Fruit fly (Drosophila melanogaster) whole organism, embryonic: ENCODE results near the gene Hs6st.
A peak's percentile ranks its signal among the peaks of the same experiment; 100 is the strongest.

Source experiments
- CG10321 ChIP-seq: fragments of 200-800 bp; sonication (Bioruptor generic); IDR thresholded peaks from 2 replicates; pipeline ENCODE4 v1.3.6; 2022; ENCODE audit warnings: missing biosample characterization, missing genetic modification characterization
- CG11504 ChIP-seq: fragments of 200-800 bp; sonication (Bioruptor generic); optimal IDR thresholded peaks from 3 replicates; lab custom pipeline; 2019; ENCODE audit warnings: missing biosample characterization, mild to moderate bottlenecking, missing genetic modification characterization, moderate library complexity
- CG11723 ChIP-seq: fragments of 200-800 bp; sonication (Bioruptor generic); optimal IDR thresholded peaks from 2 replicates; lab custom pipeline; 2017; ENCODE audit warnings: missing biosample characterization, mild to moderate bottlenecking, missing genetic modification characterization
- CG12155 ChIP-seq: fragments of 200-800 bp; sonication (Bioruptor generic); optimal IDR thresholded peaks from 3 replicates; lab custom pipeline; 2016; ENCODE audit warnings: missing biosample characterization, missing genetic modification characterization
- CG12391 ChIP-seq: fragments of 200-800 bp; sonication (Bioruptor generic); optimal IDR thresholded peaks from 3 replicates; lab custom pipeline; 2018; ENCODE audit warnings: missing biosample characterization, mild to moderate bottlenecking, missing genetic modification characterization, moderate library complexity
- CG14441 ChIP-seq: fragments of 200-800 bp; sonication (Bioruptor generic); IDR thresholded peaks from 2 replicates; pipeline ENCODE4 v1.3.6; 2022; ENCODE audit warnings: missing biosample characterization, missing genetic modification characterization
- CG15696 ChIP-seq: fragments of 200-800 bp; sonication (Bioruptor generic); optimal IDR thresholded peaks from 2 replicates; lab custom pipeline; 2019; ENCODE audit warnings: missing biosample characterization, mild to moderate bottlenecking, missing genetic modification characterization, moderate library complexity
- CG16863 ChIP-seq: fragments of 200-800 bp; sonication (Bioruptor generic); optimal IDR thresholded peaks from 3 replicates; lab custom pipeline; 2016; ENCODE audit warnings: missing biosample characterization, missing genetic modification characterization
- CG17385 ChIP-seq: fragments of 200-800 bp; sonication (Bioruptor generic); optimal IDR thresholded peaks from 3 replicates; lab custom pipeline; 2018; ENCODE audit warnings: missing biosample characterization, mild to moderate bottlenecking, missing genetic modification characterization
- CG17612 ChIP-seq: fragments of 200-800 bp; sonication (Bioruptor generic); IDR thresholded peaks from 2 replicates; pipeline ENCODE4 v1.3.6; 2022; ENCODE audit warnings: missing biosample characterization, missing genetic modification characterization
- CG2875 ChIP-seq: fragments of 200-800 bp; sonication (Bioruptor generic); optimal IDR thresholded peaks from 2 replicates; lab custom pipeline; 2017; ENCODE audit warnings: missing biosample characterization, mild to moderate bottlenecking, missing genetic modification characterization, missing genetic modification reagents
- CG3407 ChIP-seq: fragments of 200-800 bp; sonication (Bioruptor generic); optimal IDR thresholded peaks from 2 replicates; lab custom pipeline; 2018; ENCODE audit warnings: missing biosample characterization, mild to moderate bottlenecking, missing genetic modification characterization
- CG3847 ChIP-seq: fragments of 200-800 bp; sonication (Bioruptor generic); IDR thresholded peaks from 2 replicates; pipeline ENCODE4 v1.3.6; 2022; ENCODE audit warnings: missing biosample characterization, missing genetic modification characterization
- CG4854 ChIP-seq: fragments of 200-800 bp; sonication (Bioruptor generic); optimal IDR thresholded peaks from 2 replicates; lab custom pipeline; 2016; ENCODE audit warnings: missing biosample characterization, missing genetic modification characterization, inconsistent platforms
- CG6175 ChIP-seq: fragments of 200-800 bp; sonication (Bioruptor generic); IDR thresholded peaks from 3 replicates; pipeline ENCODE4 v1.3.6; 2022; ENCODE audit warnings: missing biosample characterization, missing genetic modification characterization
- CG6689 ChIP-seq: fragments of 200-800 bp; sonication (Bioruptor generic); IDR thresholded peaks from 2 replicates; pipeline ENCODE4 v1.3.6; 2022; ENCODE audit warnings: missing biosample characterization, missing genetic modification characterization
- CG7372 ChIP-seq: fragments of 200-800 bp; sonication (Bioruptor generic); IDR thresholded peaks from 2 replicates; pipeline ENCODE4 v1.3.6; 2022; ENCODE audit warnings: missing biosample characterization, missing genetic modification characterization
- CG8281 ChIP-seq: fragments of 200-800 bp; sonication (Bioruptor generic); optimal IDR thresholded peaks from 2 replicates; lab custom pipeline; 2018; ENCODE audit warnings: missing biosample characterization, mild to moderate bottlenecking, missing genetic modification characterization, moderate library complexity
- CG9437 ChIP-seq: fragments of 200-800 bp; sonication (Bioruptor generic); optimal IDR thresholded peaks from 2 replicates; lab custom pipeline; 2018; ENCODE audit warnings: missing biosample characterization, mild to moderate bottlenecking, missing genetic modification characterization
- CG9609 ChIP-seq: fragments of 200-800 bp; sonication (Bioruptor generic); optimal IDR thresholded peaks from 3 replicates; lab custom pipeline; 2016; ENCODE audit warnings: missing biosample characterization, missing genetic modification characterization
- CTCF ChIP-seq: fragments of 200-800 bp; sonication (Bioruptor generic); optimal IDR thresholded peaks from 2 replicates; lab custom pipeline; 2017; ENCODE audit warnings: missing biosample characterization, mild to moderate bottlenecking, missing genetic modification characterization, moderate library complexity
- CoRest ChIP-seq: fragments of 200-800 bp; sonication (Bioruptor generic); optimal IDR thresholded peaks from 3 replicates; lab custom pipeline; 2018; ENCODE audit warnings: missing biosample characterization, mild to moderate bottlenecking, missing genetic modification characterization, moderate library complexity
- D19B ChIP-seq: fragments of 200-800 bp; sonication (Bioruptor generic); optimal IDR thresholded peaks from 2 replicates; lab custom pipeline; 2017; ENCODE audit warnings: missing biosample characterization, mild to moderate bottlenecking, missing genetic modification characterization
- Dfd ChIP-seq, 2 experiments: fragments of >200 bp; optimal IDR thresholded peaks; 2 replicates each; lab custom pipeline; 2017; ENCODE audit warnings: missing biosample characterization in 2 of 2, missing genetic modification characterization in 2 of 2
- Drgx ChIP-seq: fragments of 200-800 bp; sonication (Bioruptor generic); IDR thresholded peaks from 2 replicates; pipeline ENCODE4 v1.3.6; 2022; ENCODE audit warnings: missing biosample characterization, missing genetic modification characterization
- Fer1 ChIP-seq: fragments of 200-800 bp; sonication (Bioruptor generic); optimal IDR thresholded peaks from 2 replicates; lab custom pipeline; 2017; ENCODE audit warnings: missing biosample characterization, mild to moderate bottlenecking, missing genetic modification characterization
- Lpt ChIP-seq: fragments of >200 bp; optimal IDR thresholded peaks from 2 replicates; lab custom pipeline; 2018; ENCODE audit warnings: missing biosample characterization, missing genetic modification characterization
- Meics ChIP-seq: fragments of 200-800 bp; sonication (Bioruptor generic); optimal IDR thresholded peaks from 2 replicates; lab custom pipeline; 2017; ENCODE audit warnings: missing biosample characterization, mild to moderate bottlenecking, missing genetic modification characterization
- Mrtf ChIP-seq: fragments of 200-800 bp; sonication (Bioruptor generic); IDR thresholded peaks from 3 replicates; pipeline ENCODE4 v1.3.6; 2022; ENCODE audit warnings: missing biosample characterization, missing genetic modification characterization
- Scr ChIP-seq: fragments of 200-800 bp; sonication (Bioruptor generic); IDR thresholded peaks from 2 replicates; pipeline ENCODE4 v1.3.6; 2022; ENCODE audit warnings: missing biosample characterization, missing genetic modification characterization; ENCODE audit not compliant: partially characterized antibody
- Sox102F ChIP-seq: fragments of 200-800 bp; sonication (Bioruptor generic); optimal IDR thresholded peaks from 2 replicates; lab custom pipeline; 2018; ENCODE audit warnings: missing biosample characterization, mild to moderate bottlenecking, missing genetic modification characterization, moderate library complexity
- Vsx1 ChIP-seq: fragments of 200-800 bp; sonication (Bioruptor generic); optimal IDR thresholded peaks from 2 replicates; lab custom pipeline; 2017; ENCODE audit warnings: missing biosample characterization, mild to moderate bottlenecking, missing genetic modification characterization, missing genetic modification reagents
- Xbp1 ChIP-seq: fragments of 200-800 bp; sonication (Bioruptor generic); optimal IDR thresholded peaks from 3 replicates; lab custom pipeline; 2016; ENCODE audit warnings: missing biosample characterization, mild to moderate bottlenecking, missing genetic modification characterization
- aop ChIP-seq: fragments of 200-800 bp; sonication (Bioruptor generic); IDR thresholded peaks from 2 replicates; pipeline ENCODE4 v1.3.6; 2022; ENCODE audit warnings: missing biosample characterization, missing genetic modification characterization
- az2 ChIP-seq: fragments of 200-800 bp; sonication (Bioruptor generic); optimal IDR thresholded peaks from 3 replicates; lab custom pipeline; 2016; ENCODE audit warnings: missing biosample characterization, missing genetic modification characterization
- dimm ChIP-seq: fragments of 200-800 bp; sonication (Bioruptor generic); IDR thresholded peaks from 2 replicates; pipeline ENCODE4 v1.3.6; 2022; ENCODE audit warnings: missing biosample characterization, missing genetic modification characterization
- esg ChIP-seq: fragments of 200-800 bp; sonication (Bioruptor generic); conservative IDR thresholded peaks from 2 replicates; pipeline ENCODE4 v1.3.6; 2022; ENCODE audit warnings: missing biosample characterization, missing genetic modification characterization
- fu2 ChIP-seq: fragments of 200-800 bp; sonication (Bioruptor generic); optimal IDR thresholded peaks from 2 replicates; lab custom pipeline; 2016; ENCODE audit warnings: missing biosample characterization, missing genetic modification characterization
- gfzf ChIP-seq: fragments of 200-800 bp; sonication (Bioruptor generic); optimal IDR thresholded peaks from 2 replicates; lab custom pipeline; 2016; ENCODE audit warnings: missing biosample characterization, mild to moderate bottlenecking, missing genetic modification characterization, moderate library complexity
- gsb-n ChIP-seq: fragments of 200-800 bp; sonication (Bioruptor generic); optimal IDR thresholded peaks from 3 replicates; lab custom pipeline; 2018; ENCODE audit warnings: missing biosample characterization, mild to moderate bottlenecking, missing genetic modification characterization
- ham ChIP-seq: fragments of 200-800 bp; sonication (Bioruptor generic); IDR thresholded peaks from 2 replicates; pipeline ENCODE4 v1.3.6; 2022; ENCODE audit warnings: missing biosample characterization, missing genetic modification characterization
- kah ChIP-seq: fragments of 200-800 bp; sonication (Bioruptor generic); optimal IDR thresholded peaks from 2 replicates; lab custom pipeline; 2018; ENCODE audit warnings: missing biosample characterization, mild to moderate bottlenecking, missing genetic modification characterization
- pho ChIP-seq: fragments of 200-800 bp; sonication (Bioruptor generic); optimal IDR thresholded peaks from 2 replicates; lab custom pipeline; 2016; ENCODE audit warnings: missing biosample characterization, missing genetic modification characterization
- pnt ChIP-seq: fragments of 200-800 bp; sonication (Bioruptor generic); optimal IDR thresholded peaks from 3 replicates; lab custom pipeline; 2016; ENCODE audit warnings: missing biosample characterization, missing genetic modification characterization
- psq ChIP-seq: fragments of 200-800 bp; sonication (Bioruptor generic); optimal IDR thresholded peaks from 2 replicates; lab custom pipeline; 2017; ENCODE audit warnings: missing biosample characterization, missing genetic modification characterization
- row ChIP-seq: fragments of 200-800 bp; sonication (Bioruptor generic); IDR thresholded peaks from 3 replicates; pipeline ENCODE4 v1.3.6; 2022; ENCODE audit warnings: missing biosample characterization, missing genetic modification characterization
- schlank ChIP-seq: fragments of 200-800 bp; sonication (Bioruptor generic); optimal IDR thresholded peaks from 2 replicates; lab custom pipeline; 2018; ENCODE audit warnings: missing biosample characterization, mild to moderate bottlenecking, missing genetic modification characterization
- tna ChIP-seq: fragments of 200-800 bp; sonication (Bioruptor generic); IDR thresholded peaks from 2 replicates; pipeline ENCODE4 v1.3.6; 2022; ENCODE audit warnings: missing biosample characterization, missing genetic modification characterization; ENCODE audit not compliant: partially characterized antibody
- twi ChIP-seq: fragments of 200-800 bp; optimal IDR thresholded peaks from 2 replicates; lab custom pipeline; 2019; ENCODE audit warnings: missing biosample characterization, mild to moderate bottlenecking, missing genetic modification characterization, moderate library complexity
- vfl ChIP-seq: fragments of 200-800 bp; sonication (Bioruptor generic); optimal IDR thresholded peaks from 2 replicates; lab custom pipeline; 2016; ENCODE audit warnings: missing biosample characterization, missing genetic modification characterization
- z ChIP-seq: fragments of 200-800 bp; sonication (Bioruptor generic); IDR thresholded peaks from 3 replicates; pipeline ENCODE4 v1.3.6; 2022; ENCODE audit warnings: missing biosample characterization, missing genetic modification characterization
- zfh1 ChIP-seq: fragments of 200-800 bp; sonication (Bioruptor generic); IDR thresholded peaks from 3 replicates; pipeline ENCODE4 v1.3.6; 2022; ENCODE audit warnings: missing biosample characterization, missing genetic modification characterization

Hs6st gene

dm6 chr3R:19999474-19999873 lies 8.8 kb downstream of the Hs6st start (continued):
- peak; percentile 89 for TF ChIP-seq CG15696 (tag; lab: Kevin White, UChicago)
- peak; percentile 77 for TF ChIP-seq az2 (GFP tag; lab: Kevin White, UChicago)
- TF ChIP-seq Drgx (GFP tag; lab: Robert Waterston, UW), result peak; percentile 88
- peak; percentile 84 for TF ChIP-seq CG6689
- peak; percentile 61 for TF ChIP-seq CG2875 (GFP tag; lab: Kevin White, UChicago)
- TF ChIP-seq CG12155 (GFP tag; lab: Kevin White, UChicago), result peak; percentile 66
- TF ChIP-seq dimm (GFP tag; lab: Robert Waterston, UW), result no peak
- TF ChIP-seq CG6175 (GFP tag; lab: Robert Waterston, UW), result 0 out of 3 replicates have a peak, but pooled peaks have one; percentile 15
- TF ChIP-seq gsb-n, result peak; percentile 90
- peak; percentile 92 for TF ChIP-seq row (GFP tag; lab: Robert Waterston, UW)
- peak; percentile 92 for TF ChIP-seq Sox102F (GFP tag; lab: Kevin White, UChicago)
- TF ChIP-seq Vsx1 (GFP tag; lab: Kevin White, UChicago), result peak; percentile 44
- no peak for TF ChIP-seq gfzf (GFP tag; lab: Kevin White, UChicago)
- no peak for TF ChIP-seq ham (GFP tag; lab: Robert Waterston, UW)
- TF ChIP-seq CG3847, result peak; percentile 64
- no peak for TF ChIP-seq Scr (GFP tag; lab: Robert Waterston, UW)
- TF ChIP-seq esg (GFP tag; lab: Robert Waterston, UW), result peak; percentile 78
- peak; percentile 78 for TF ChIP-seq CG7372
- TF ChIP-seq schlank, result peak; percentile 2
- TF ChIP-seq CG16863, result no peak
- no peak for TF ChIP-seq Lpt (GFP tag; lab: Kevin White, UChicago)
- TF ChIP-seq CG10321, result 0 out of 2 replicates have a peak, but pooled peaks have one; percentile 25
- TF ChIP-seq aop (GFP tag; lab: Robert Waterston, UW), result no peak
- peak; percentile 89 for TF ChIP-seq CoRest (tag; lab: Kevin White, UChicago)
- no peak for TF ChIP-seq CG17612
- peak; percentile 85 for TF ChIP-seq Fer1
- no peak for TF ChIP-seq tna (GFP tag; lab: Robert Waterston, UW)
- TF ChIP-seq Xbp1 (GFP tag; lab: Kevin White, UChicago), result peak; percentile 74
- TF ChIP-seq pho (GFP tag; lab: Kevin White, UChicago), result no peak
- TF ChIP-seq CG11723 (GFP tag; lab: Kevin White, UChicago), result peak; percentile 8
- no peak for TF ChIP-seq fu2 (GFP tag; lab: Kevin White, UChicago)
- TF ChIP-seq twi (tag; lab: Kevin White, UChicago), result peak; percentile 67
- peak; percentile 89 for TF ChIP-seq zfh1 (GFP tag; lab: Robert Waterston, UW)
- no peak for TF ChIP-seq CG9609 (GFP tag; lab: Kevin White, UChicago)
- TF ChIP-seq CG9437 (GFP tag; lab: Kevin White, UChicago), result peak; percentile 58
- no peak for TF ChIP-seq CG4854 (GFP tag; lab: Kevin White, UChicago)
- TF ChIP-seq CTCF (GFP tag; lab: Kevin White, UChicago), result no peak
- peak; percentile 91 for TF ChIP-seq D19B
- TF ChIP-seq CG3407 (GFP tag; lab: Kevin White, UChicago), result peak; percentile 67
- TF ChIP-seq Meics (GFP tag; lab: Kevin White, UChicago), result peak; percentile 78
- no peak for TF ChIP-seq z
- peak; percentile 39 for TF ChIP-seq kah (GFP tag; lab: Kevin White, UChicago)
- no peak for TF ChIP-seq pnt (GFP tag; lab: Kevin White, UChicago)
- TF ChIP-seq CG17385 (GFP tag; lab: Kevin White, UChicago), result peak; percentile 77
- TF ChIP-seq psq (GFP tag; lab: Kevin White, UChicago), result peak; percentile 41
- TF ChIP-seq CG11504, result peak; percentile 90
- TF ChIP-seq Dfd (GFP tag; optimal IDR thresholded peaks at IDR 0.05; lab: Kevin White, UChicago), result no peak
- TF ChIP-seq vfl (GFP tag; lab: Kevin White, UChicago), result no peak
- TF ChIP-seq Mrtf (GFP tag; lab: Robert Waterston, UW), result peak; percentile 63; the same call in 1 of the 3 replicates
- TF ChIP-seq CG8281 (tag; lab: Kevin White, UChicago), result peak; percentile 31
- TF ChIP-seq CG12391, result peak; percentile 89
- peak; percentile 66; the same call in 1 of the 2 replicates for TF ChIP-seq CG14441 (GFP tag; lab: Robert Waterston, UW)
